Worm (Caenorhabditis elegans) whole organism, L2 larva: ENCODE results near the gene rps-2.
A peak's percentile ranks its signal among the peaks of the same experiment; 100 is the strongest.

ENCODE experiments used
- C34F6.9 ChIP-seq: fragments of 150-350 bp; optimal IDR thresholded peaks from 2 replicates; lab custom pipeline; 2014; ENCODE audit warnings: missing biosample characterization, missing genetic modification characterization
- R02D3.7 ChIP-seq: fragments of 150-350 bp; optimal IDR thresholded peaks from 2 replicates; lab custom pipeline; 2014; ENCODE audit warnings: missing biosample characterization, missing genetic modification characterization
- ZK546.5 ChIP-seq: sonication (generic microtip); optimal IDR thresholded peaks from 2 replicates; lab custom pipeline; 2017; ENCODE audit warnings: missing biosample characterization, missing genetic modification characterization
- alr-1 ChIP-seq: fragments of 150-350 bp; optimal IDR thresholded peaks from 2 replicates; lab custom pipeline; 2014; ENCODE audit warnings: missing biosample characterization, missing genetic modification characterization
- aly-2 ChIP-seq: fragments of 150-350 bp; optimal IDR thresholded peaks from 2 replicates; lab custom pipeline; 2014; ENCODE audit warnings: missing biosample characterization, missing genetic modification characterization
- ama-1 ChIP-seq: fragments of 150-350 bp; optimal IDR thresholded peaks from 2 replicates; lab custom pipeline; 2018; ENCODE audit warnings: inconsistent platforms
- blmp-1 ChIP-seq: sonication (generic microtip); optimal IDR thresholded peaks from 2 replicates; lab custom pipeline; 2017; ENCODE audit warnings: missing genetic modification characterization, mild to moderate bottlenecking, missing compliant biosample characterization, antibody characterized with exemption, moderate library complexity; ENCODE audit not compliant: insufficient read depth
- ceh-82 ChIP-seq: fragments of 150-350 bp; optimal IDR thresholded peaks from 2 replicates; lab custom pipeline; 2014; ENCODE audit warnings: missing biosample characterization, missing genetic modification characterization
- crh-2 ChIP-seq: sonication (generic microtip); optimal IDR thresholded peaks from 2 replicates; lab custom pipeline; 2017; ENCODE audit warnings: missing biosample characterization, missing genetic modification characterization
- dmd-4 ChIP-seq: sonication (generic microtip); optimal IDR thresholded peaks from 2 replicates; lab custom pipeline; 2017; ENCODE audit warnings: missing biosample characterization, missing genetic modification characterization
- egl-27 ChIP-seq: sonication (generic microtip); optimal IDR thresholded peaks from 3 replicates; lab custom pipeline; 2017; ENCODE audit warnings: missing biosample characterization, missing genetic modification reagents, missing genetic modification characterization
- elt-1 ChIP-seq: fragments of 150-350 bp; optimal IDR thresholded peaks from 2 replicates; lab custom pipeline; 2014; ENCODE audit warnings: missing biosample characterization, missing genetic modification characterization
- elt-3 ChIP-seq: sonication (generic microtip); optimal IDR thresholded peaks from 2 replicates; lab custom pipeline; 2017; ENCODE audit warnings: missing biosample characterization, missing genetic modification characterization
- fos-1 ChIP-seq: fragments of 150-350 bp; optimal IDR thresholded peaks from 2 replicates; lab custom pipeline; 2014; ENCODE audit warnings: missing biosample characterization, missing genetic modification characterization
- gmeb-1 ChIP-seq: fragments of 150-350 bp; optimal IDR thresholded peaks from 2 replicates; lab custom pipeline; 2014; ENCODE audit warnings: missing biosample characterization, missing genetic modification characterization
- lin-11 ChIP-seq: fragments of 150-350 bp; sonication (generic microtip); optimal IDR thresholded peaks from 2 replicates; lab custom pipeline; 2014; ENCODE audit warnings: missing biosample characterization, missing genetic modification characterization, inconsistent platforms, mixed read lengths
- lin-13 ChIP-seq: fragments of 150-350 bp; optimal IDR thresholded peaks from 2 replicates; lab custom pipeline; 2014; ENCODE audit warnings: missing biosample characterization, missing genetic modification reagents, missing genetic modification characterization
- lin-39 ChIP-seq: fragments of 150-350 bp; optimal IDR thresholded peaks from 2 replicates; lab custom pipeline; 2014; ENCODE audit warnings: missing biosample characterization, missing genetic modification reagents, missing genetic modification characterization
- lsy-2 ChIP-seq, 2 experiments: fragments of 150-350 bp in 1 of 2; sonication (generic microtip) in 1 of 2; optimal IDR thresholded peaks; 2 replicates each; lab custom pipeline; 2014 to 2017; ENCODE audit warnings: missing biosample characterization in 2 of 2, missing genetic modification characterization in 2 of 2
- mab-5 ChIP-seq: fragments of 150-350 bp; optimal IDR thresholded peaks from 2 replicates; lab custom pipeline; 2014; ENCODE audit warnings: missing biosample characterization, missing genetic modification characterization
- mdl-1 ChIP-seq, 2 experiments: fragments of 150-350 bp in 1 of 2; sonication (generic microtip) in 1 of 2; optimal IDR thresholded peaks; 2 replicates each; lab custom pipeline; 2017; ENCODE audit warnings: missing biosample characterization in 2 of 2, missing genetic modification characterization in 2 of 2
- nhr-10 ChIP-seq: sonication (generic microtip); optimal IDR thresholded peaks from 2 replicates; lab custom pipeline; 2017; ENCODE audit warnings: missing biosample characterization, missing genetic modification characterization
- nhr-11 ChIP-seq: fragments of 150-350 bp; optimal IDR thresholded peaks from 2 replicates; lab custom pipeline; 2014; ENCODE audit warnings: missing biosample characterization, missing genetic modification characterization
- nhr-129 ChIP-seq: fragments of 150-350 bp; optimal IDR thresholded peaks from 2 replicates; lab custom pipeline; 2014; ENCODE audit warnings: missing biosample characterization, missing genetic modification characterization
- nhr-21 ChIP-seq: fragments of 150-350 bp; optimal IDR thresholded peaks from 2 replicates; lab custom pipeline; 2014; ENCODE audit warnings: missing biosample characterization, missing genetic modification characterization
- nhr-23 ChIP-seq: fragments of 150-350 bp; optimal IDR thresholded peaks from 2 replicates; lab custom pipeline; 2014; ENCODE audit warnings: missing biosample characterization, missing genetic modification reagents, missing genetic modification characterization
- nhr-25 ChIP-seq: fragments of 150-350 bp; sonication (generic microtip); optimal IDR thresholded peaks from 3 replicates; lab custom pipeline; 2014; ENCODE audit warnings: missing biosample characterization, missing genetic modification characterization
- sem-4 ChIP-seq: fragments of 150-350 bp; optimal IDR thresholded peaks from 2 replicates; lab custom pipeline; 2014; ENCODE audit warnings: missing biosample characterization, missing genetic modification reagents, missing genetic modification characterization
- skn-1 ChIP-seq: sonication (generic microtip); optimal IDR thresholded peaks from 2 replicates; lab custom pipeline; 2017; ENCODE audit warnings: missing biosample characterization, missing genetic modification characterization
- snpc-4 ChIP-seq: fragments of 150-350 bp; optimal IDR thresholded peaks from 2 replicates; lab custom pipeline; 2014; ENCODE audit warnings: missing biosample characterization, missing genetic modification characterization
- unc-55 ChIP-seq: fragments of 150-350 bp; sonication (generic microtip); optimal IDR thresholded peaks from 3 replicates; lab custom pipeline; 2014; ENCODE audit warnings: missing biosample characterization, missing genetic modification reagents, missing genetic modification characterization
- ztf-1 ChIP-seq: fragments of 200-800 bp; sonication (Bioruptor generic); conservative IDR thresholded peaks from 2 replicates; pipeline ENCODE4 v1.3.6; 2022; ENCODE audit warnings: missing genetic modification characterization, missing compliant biosample characterization

rps-2 gene

ce11 chrIV:7897953-7898352 lies 28.2 kb downstream of the rps-2 start:
- no peak for TF ChIP-seq dmd-4 (tag; lab: Kevin White, UChicago)
- no peak for TF ChIP-seq ZK546.5 (tag; lab: Kevin White, UChicago)
- TF ChIP-seq elt-1 = no peak
- TF ChIP-seq nhr-10 = no peak
- TF ChIP-seq unc-55 (GFP tag; lab: Kevin White, UChicago) = no peak
- no peak for TF ChIP-seq elt-3 (tag; lab: Kevin White, UChicago)
- TF ChIP-seq alr-1 = no peak
- no peak for TF ChIP-seq nhr-23
- TF ChIP-seq nhr-25 (tag; lab: Kevin White, UChicago) = no peak
- TF ChIP-seq mab-5 (tag; lab: Kevin White, UChicago) = no peak
- TF ChIP-seq snpc-4 (tag; lab: Kevin White, UChicago) = no peak
- TF ChIP-seq ceh-82 (tag; lab: Kevin White, UChicago) = no peak
- TF ChIP-seq lin-11 = no peak

ce11 chrIV:7897443-7897842 lies 28.7 kb downstream of the rps-2 start, which contains the start of gene ilys-4:
TSS of gene ilys-4 (minus strand) at chrIV:7897543.
- peak in 1 of 2 experiments; percentile 5 for TF ChIP-seq lsy-2 (tag; optimal IDR thresholded peaks at IDR 0.05; lab: Kevin White, UChicago)
- TF ChIP-seq elt-1 = no peak
- peak; percentile 11 for TF ChIP-seq mab-5 (tag; lab: Kevin White, UChicago)
- no peak for TF ChIP-seq nhr-129 (tag; lab: Kevin White, UChicago)
- peak; percentile 18 for TF ChIP-seq crh-2 (tag; lab: Kevin White, UChicago)
- TF ChIP-seq unc-55 (GFP tag; lab: Kevin White, UChicago) = peak; percentile 37
- TF ChIP-seq fos-1 = no peak
- TF ChIP-seq mdl-1 (tag; optimal IDR thresholded peaks at IDR 0.05; lab: Kevin White, UChicago) = no peak

- no peak for TF ChIP-seq ama-1
- TF ChIP-seq ztf-1 = no peak
- no peak for TF ChIP-seq ceh-82 (tag; lab: Kevin White, UChicago)
- TF ChIP-seq unc-55 (GFP tag; lab: Kevin White, UChicago) = no peak
- no peak for TF ChIP-seq gmeb-1
- no peak for TF ChIP-seq dmd-4 (tag; lab: Kevin White, UChicago)
- no peak for TF ChIP-seq nhr-21 (tag; lab: Kevin White, UChicago)
- TF ChIP-seq alr-1 = no peak
- no peak for TF ChIP-seq sem-4 (tag; lab: Kevin White, UChicago)
- TF ChIP-seq blmp-1 (tag; lab: Kevin White, UChicago) = no peak
- no peak for TF ChIP-seq crh-2 (tag; lab: Kevin White, UChicago)
- TF ChIP-seq nhr-11 (tag; lab: Kevin White, UChicago) = no peak
- no peak for TF ChIP-seq elt-3 (tag; lab: Kevin White, UChicago)
- TF ChIP-seq lsy-2 (tag; optimal IDR thresholded peaks at IDR 0.05; lab: Kevin White, UChicago) = no peak
- TF ChIP-seq nhr-129 (tag; lab: Kevin White, UChicago) = no peak
- TF ChIP-seq skn-1 (tag; lab: Kevin White, UChicago) = no peak
- TF ChIP-seq R02D3.7 (tag; lab: Kevin White, UChicago) = no peak
Observed at ce11 chrIV:7881726-7882125, 44.5 kb downstream of the rps-2 start, which contains the start of gene atic-1. TSS of gene atic-1 (plus strand) at chrIV:7882026.

- no peak for TF ChIP-seq lin-11
- TF ChIP-seq mab-5 (tag; lab: Kevin White, UChicago) = no peak
- no peak for TF ChIP-seq fos-1
Observed at ce11 chrIV:7881166-7881565, 45.0 kb downstream of the rps-2 start.

ce11 chrIV:7879017-7879416 lies 47.2 kb downstream of the rps-2 start, which contains the start of gene srt-73:
TSS of gene srt-73 (plus strand) at chrIV:7879317.
- TF ChIP-seq snpc-4 (tag; lab: Kevin White, UChicago) = no peak
- no peak for TF ChIP-seq C34F6.9 (tag; lab: Kevin White, UChicago)
- no peak for TF ChIP-seq nhr-25 (tag; lab: Kevin White, UChicago)
- TF ChIP-seq lin-39 (tag; lab: Kevin White, UChicago) = no peak
- TF ChIP-seq lin-13 (GFP tag; lab: Kevin White, UChicago) = no peak
- no peak for TF ChIP-seq egl-27 (tag; lab: Kevin White, UChicago)
- TF ChIP-seq aly-2 = no peak
- TF ChIP-seq R02D3.7 (tag; lab: Kevin White, UChicago) = no peak
- no peak for TF ChIP-seq nhr-11 (tag; lab: Kevin White, UChicago)
- no peak for TF ChIP-seq lin-11

ce11 chrIV:7877781-7878180 lies 48.4 kb downstream of the rps-2 start, which contains the start of gene kin-26:
TSS of gene kin-26 (minus strand) at chrIV:7877881.
- TF ChIP-seq R02D3.7 (tag; lab: Kevin White, UChicago) (no peak), lsy-2 (tag; optimal IDR thresholded peaks at IDR 0.05; lab: Kevin White, UChicago) (no peak), nhr-21 (tag; lab: Kevin White, UChicago) (no peak), gmeb-1 (no peak), nhr-10 (no peak)
